Worm (Caenorhabditis elegans): Measurements from ENCODE around the gene pam-1.

DNA sequence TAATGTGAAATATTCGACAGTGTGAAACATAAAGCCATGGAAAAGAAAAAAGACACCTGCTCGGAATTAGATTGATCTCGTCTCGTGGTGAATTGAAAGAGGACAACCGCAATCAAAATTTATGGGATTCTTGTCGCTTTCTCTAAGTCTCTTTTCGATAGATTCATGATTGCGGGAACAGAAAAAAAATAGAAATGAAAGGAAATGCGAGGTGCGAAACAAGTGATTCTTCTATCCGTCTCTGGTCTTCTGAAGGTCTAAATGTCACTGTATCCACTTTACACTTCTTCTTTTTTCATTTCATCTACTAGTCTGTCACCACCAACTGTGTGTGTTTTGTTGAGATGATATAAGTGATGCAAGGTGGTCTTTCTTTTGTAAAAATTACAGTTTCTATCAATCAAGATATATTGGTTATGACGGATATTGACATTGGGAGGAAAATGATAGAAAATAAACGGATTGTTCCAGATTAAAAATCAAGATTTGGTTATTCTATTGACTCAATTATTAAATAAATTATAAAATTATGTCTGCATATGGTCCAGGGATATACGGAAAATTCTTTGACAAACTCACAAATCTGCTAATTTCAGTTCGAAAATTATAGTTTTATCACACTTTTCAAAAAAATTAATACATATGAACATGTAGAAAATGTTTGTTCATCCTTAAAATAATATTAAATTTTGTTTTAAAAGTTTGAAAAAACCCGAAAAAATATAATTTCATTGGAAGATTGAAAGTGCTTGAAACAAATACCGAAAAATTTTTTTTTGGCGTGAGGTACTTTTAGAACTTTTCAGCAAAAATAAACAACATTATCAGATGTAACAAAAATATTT lies 20.2 kb downstream of the pam-1 start:
- TF ChIP-seq nhr-237 (tag; optimal IDR thresholded peaks at IDR 0.05) = no peak
- TF ChIP-seq nhr-12 (tag; optimal IDR thresholded peaks at IDR 0.05) = no peak
- TF ChIP-seq zag-1 (tag; optimal IDR thresholded peaks at IDR 0.05) = no peak
- TF ChIP-seq unc-62 (GFP tag; optimal IDR thresholded peaks at IDR 0.05) = no peak
- TF ChIP-seq lsy-12 (tag; optimal IDR thresholded peaks at IDR 0.05) = no peak
- TF ChIP-seq nhr-11 (tag; optimal IDR thresholded peaks at IDR 0.05) = no peak
- TF ChIP-seq ama-1 (optimal IDR thresholded peaks at IDR 0.05) = no peak
- no peak for TF ChIP-seq ceh-28 (tag; optimal IDR thresholded peaks at IDR 0.05)
